Comparison of ENCODE assay signal across 6 worm cellular contexts in the genomic region with DNA sequence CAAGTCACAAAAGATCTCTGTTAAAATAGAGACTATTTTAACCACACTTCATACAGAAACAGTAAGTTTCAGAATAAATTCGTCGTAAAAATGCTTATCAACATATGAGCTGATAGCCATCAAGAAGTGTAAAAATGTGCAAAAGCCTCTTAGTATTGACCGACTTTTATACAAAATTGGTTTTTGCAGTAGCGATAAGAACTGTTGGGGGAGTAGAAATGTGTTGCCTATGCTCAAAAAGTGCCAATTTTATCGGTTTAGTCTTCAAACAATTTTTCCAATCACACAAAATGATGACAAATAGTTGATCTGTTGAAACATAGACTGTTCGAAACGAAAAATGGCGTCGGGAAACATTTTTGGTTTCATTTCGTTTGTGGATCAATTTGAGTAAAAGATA.
TF ChIP-seq lines count a peak whose summit lies in the region.

No protein-coding gene starts in this region.

TF ChIP-seq in whole organism, L1 larva, 84 proteins besides CTCF, POLR2A, EP300 and RAD21 (continues in another document):
- TF ChIP-seq swsn-7 (tag; optimal IDR thresholded peaks at IDR 0.05; lab: Kevin White, UChicago) (no peak), ama-1 (optimal IDR thresholded peaks at IDR 0.05; lab: Kevin White, UChicago) (no peak), efl-1 (optimal IDR thresholded peaks at IDR 0.05; lab: Kevin White, UChicago) (no peak), efl-1 (GFP tag; optimal IDR thresholded peaks at IDR 0.05 in 1 of 2; lab: Kevin White, UChicago) (peak in 1 of 2 experiments; percentile 1), xbp-1 (tag; optimal IDR thresholded peaks at IDR 0.05; lab: Kevin White, UChicago) (no peak), nhr-20 (tag; optimal IDR thresholded peaks at IDR 0.05; lab: Kevin White, UChicago) (peak; percentile 0), elt-3 (tag; optimal IDR thresholded peaks at IDR 0.05; lab: Kevin White, UChicago) (no peak), ceh-90 (tag; optimal IDR thresholded peaks at IDR 0.05; lab: Kevin White, UChicago) (no peak), hlh-4 (tag; optimal IDR thresholded peaks at IDR 0.05; lab: Kevin White, UChicago) (no peak), unc-86 (tag; optimal IDR thresholded peaks at IDR 0.05; lab: Kevin White, UChicago) (no peak), elt-2 (tag; optimal IDR thresholded peaks at IDR 0.05; lab: Kevin White, UChicago) (peak; percentile 95), mef-2 (tag; optimal IDR thresholded peaks at IDR 0.05; lab: Kevin White, UChicago) (no peak), F16B12.6 (tag; optimal IDR thresholded peaks at IDR 0.05; lab: Kevin White, UChicago) (no peak), nhr-76 (tag; optimal IDR thresholded peaks at IDR 0.05; lab: Kevin White, UChicago) (no peak), Y116A8C.19 (tag; optimal IDR thresholded peaks at IDR 0.05; lab: Kevin White, UChicago; ENCODE audit: borderline replicate concordance) (no peak)

TF ChIP-seq in whole organism, L2 larva, 48 proteins besides CTCF, POLR2A, EP300 and RAD21 (continues in another document):
- TF ChIP-seq nhr-25 (tag; optimal IDR thresholded peaks at IDR 0.05; lab: Kevin White, UChicago), result no peak
- no peak for TF ChIP-seq sem-4 (tag; optimal IDR thresholded peaks at IDR 0.05; lab: Kevin White, UChicago)
- no peak for TF ChIP-seq unc-62 (GFP tag; optimal IDR thresholded peaks at IDR 0.05; lab: Kevin White, UChicago)
- no peak for TF ChIP-seq ztf-11 (tag; optimal IDR thresholded peaks at IDR 0.05; lab: Kevin White, UChicago)
- TF ChIP-seq crh-2 (tag; optimal IDR thresholded peaks at IDR 0.05; lab: Kevin White, UChicago), result peak; percentile 32
- TF ChIP-seq elt-3 (tag; optimal IDR thresholded peaks at IDR 0.05; lab: Kevin White, UChicago), result no peak
- no peak for TF ChIP-seq lin-13 (GFP tag; optimal IDR thresholded peaks at IDR 0.05; lab: Kevin White, UChicago)
- TF ChIP-seq aly-2 (tag; optimal IDR thresholded peaks at IDR 0.05; lab: Kevin White, UChicago), result no peak
- no peak for TF ChIP-seq nhr-23 (tag; optimal IDR thresholded peaks at IDR 0.05; lab: Kevin White, UChicago)
- TF ChIP-seq ZK546.5 (tag; optimal IDR thresholded peaks at IDR 0.05; lab: Kevin White, UChicago), result no peak
- no peak for TF ChIP-seq F13H6.1 (tag; optimal IDR thresholded peaks at IDR 0.05; lab: Kevin White, UChicago)
- no peak for TF ChIP-seq ceh-82 (tag; optimal IDR thresholded peaks at IDR 0.05; lab: Kevin White, UChicago)
- TF ChIP-seq unc-55 (GFP tag; optimal IDR thresholded peaks at IDR 0.05; lab: Kevin White, UChicago), result no peak
- no peak for TF ChIP-seq nhr-6 (tag; optimal IDR thresholded peaks at IDR 0.05; lab: Kevin White, UChicago)
- no peak for TF ChIP-seq nhr-21 (tag; optimal IDR thresholded peaks at IDR 0.05; lab: Kevin White, UChicago)
- TF ChIP-seq mdl-1 (tag; optimal IDR thresholded peaks at IDR 0.05; lab: Kevin White, UChicago), result no peak

TF ChIP-seq in whole organism, L3 larva, 47 proteins besides CTCF, POLR2A, EP300 and RAD21 (continues in another document):
- TF ChIP-seq daf-12 (tag; optimal IDR thresholded peaks at IDR 0.05; lab: Kevin White, UChicago) (no peak), ama-1 (optimal IDR thresholded peaks at IDR 0.05; lab: Kevin White, UChicago) (no peak), elt-2 (tag; optimal IDR thresholded peaks at IDR 0.05; lab: Kevin White, UChicago) (peak; percentile 95), nhr-12 (tag; optimal IDR thresholded peaks at IDR 0.05; lab: Kevin White, UChicago) (no peak), sea-2 (GFP tag; optimal IDR thresholded peaks at IDR 0.05; lab: Kevin White, UChicago) (no peak), ceh-82 (tag; optimal IDR thresholded peaks at IDR 0.05; lab: Kevin White, UChicago) (no peak), R02D3.7 (tag; optimal IDR thresholded peaks at IDR 0.05; lab: Kevin White, UChicago) (no peak), nhr-67 (tag; optimal IDR thresholded peaks at IDR 0.05; lab: Kevin White, UChicago) (no peak), nhr-11 (tag; optimal IDR thresholded peaks at IDR 0.05; lab: Kevin White, UChicago) (no peak), skn-1 (tag; optimal IDR thresholded peaks at IDR 0.05; lab: Kevin White, UChicago) (peak; percentile 62), jun-1 (tag; optimal IDR thresholded peaks at IDR 0.05; lab: Kevin White, UChicago) (peak; percentile 56), nhr-76 (tag; optimal IDR thresholded peaks at IDR 0.05; lab: Kevin White, UChicago) (no peak), unc-39 (tag; optimal IDR thresholded peaks at IDR 0.05; lab: Kevin White, UChicago) (no peak), unc-62 (GFP tag; optimal IDR thresholded peaks at IDR 0.05; lab: Kevin White, UChicago) (no peak), ztf-4 (tag; optimal IDR thresholded peaks at IDR 0.05; lab: Kevin White, UChicago) (no peak), pqm-1 (tag; optimal IDR thresholded peaks at IDR 0.05; lab: Kevin White, UChicago) (peak; percentile 93)

TF ChIP-seq in whole organism, L4 larva, 104 proteins besides CTCF, POLR2A, EP300 and RAD21 (continues in another document):
- no peak for TF ChIP-seq F37D6.2 (tag; optimal IDR thresholded peaks at IDR 0.05; lab: Kevin White, UChicago)
- no peak for TF ChIP-seq jun-1 (tag; optimal IDR thresholded peaks at IDR 0.05; lab: Kevin White, UChicago)
- TF ChIP-seq F26F4.8 (GFP tag; conservative IDR thresholded peaks at IDR 0.05; lab: Robert Waterston, UW), result no peak
- TF ChIP-seq nhr-111 (GFP tag; optimal IDR thresholded peaks at IDR 0.05; lab: Kevin White, UChicago), result no peak
- no peak for TF ChIP-seq F49E8.2 (tag; optimal IDR thresholded peaks at IDR 0.05; lab: Kevin White, UChicago; ENCODE audit: borderline replicate concordance)
- TF ChIP-seq skn-1 (tag; optimal IDR thresholded peaks at IDR 0.05; lab: Kevin White, UChicago), result no peak
- TF ChIP-seq dmd-6 (GFP tag; IDR thresholded peaks at IDR 0.05; lab: Robert Waterston, UW), result peak; percentile 96
- no peak for TF ChIP-seq ZK337.2 (GFP tag; IDR thresholded peaks at IDR 0.05; lab: Robert Waterston, UW)
- TF ChIP-seq cey-2 (tag; optimal IDR thresholded peaks at IDR 0.05; lab: Kevin White, UChicago; ENCODE audit: borderline replicate concordance, insufficient read depth), result no peak
- no peak for TF ChIP-seq fkh-10 (GFP tag; optimal IDR thresholded peaks at IDR 0.05; lab: Kevin White, UChicago)
- no peak for TF ChIP-seq D1046.2 (GFP tag; IDR thresholded peaks at IDR 0.05; lab: Robert Waterston, UW)
- TF ChIP-seq lin-38 (GFP tag; IDR thresholded peaks at IDR 0.05; lab: Robert Waterston, UW), result no peak
- TF ChIP-seq nhr-77 (tag; optimal IDR thresholded peaks at IDR 0.05; lab: Kevin White, UChicago), result peak; percentile 57
- no peak for TF ChIP-seq tag-97 (GFP tag; IDR thresholded peaks at IDR 0.05; lab: Robert Waterston, UW)
- TF ChIP-seq php-3 (GFP tag; IDR thresholded peaks at IDR 0.05; lab: Robert Waterston, UW), result peak; percentile 84
- no peak for TF ChIP-seq zip-11 (GFP tag; IDR thresholded peaks at IDR 0.05; lab: Robert Waterston, UW)

TF ChIP-seq in whole organism, late embryonic, 69 proteins besides CTCF, POLR2A, EP300 and RAD21:
- no peak for TF ChIP-seq odd-2 (tag; optimal IDR thresholded peaks at IDR 0.05; lab: Kevin White, UChicago)
- TF ChIP-seq elt-2 (tag; optimal IDR thresholded peaks at IDR 0.05; lab: Kevin White, UChicago), result peak; percentile 8
TF ChIP-seq in whole organism, late embryonic: peak in this region for 1.

TF ChIP-seq in whole organism, young adult, 124 proteins besides CTCF, POLR2A, EP300 and RAD21:
- no peak for TF ChIP-seq xnd-1 (tag; optimal IDR thresholded peaks at IDR 0.05; lab: Kevin White, UChicago)
- TF ChIP-seq nhr-80 (tag; optimal IDR thresholded peaks at IDR 0.05; lab: Kevin White, UChicago), result peak; percentile 96
